Worm (Caenorhabditis elegans): Measurements from ENCODE around the gene Y39G8B.7.
A peak's percentile ranks its signal among the peaks of the same experiment; 100 is the strongest.

Y39G8B.7 gene

ce11 chrII:13954077-13954476, 40.8 kb downstream of the Y39G8B.7 start:
- TF ChIP-seq ZK546.5 (tag; optimal IDR thresholded peaks at IDR 0.05) = no peak
- peak; percentile 75 for TF ChIP-seq pha-4 (tag; optimal IDR thresholded peaks at IDR 0.05)
- TF ChIP-seq unc-39 (tag; optimal IDR thresholded peaks at IDR 0.05) = no peak
- TF ChIP-seq nhr-23 (tag; optimal IDR thresholded peaks at IDR 0.05) = no peak
- TF ChIP-seq ceh-82 (tag; optimal IDR thresholded peaks at IDR 0.05) = no peak
- TF ChIP-seq nhr-12 (tag; optimal IDR thresholded peaks at IDR 0.05) = no peak
- no peak for TF ChIP-seq ztf-4 (tag; optimal IDR thresholded peaks at IDR 0.05)
- no peak for TF ChIP-seq skn-1 (tag; optimal IDR thresholded peaks at IDR 0.05)
- TF ChIP-seq nhr-43 (tag; optimal IDR thresholded peaks at IDR 0.05; ENCODE audit: poor library complexity, severe bottlenecking) = no peak
- no peak for TF ChIP-seq egl-5 (tag; optimal IDR thresholded peaks at IDR 0.05)
- TF ChIP-seq elt-2 (tag; optimal IDR thresholded peaks at IDR 0.05) = peak; percentile 91
- no peak for TF ChIP-seq eor-1 (tag; optimal IDR thresholded peaks at IDR 0.05)
- TF ChIP-seq nhr-25 (tag; optimal IDR thresholded peaks at IDR 0.05) = no peak
- TF ChIP-seq pqm-1 (tag; optimal IDR thresholded peaks at IDR 0.05) = peak; percentile 78
- TF ChIP-seq jun-1 (tag; optimal IDR thresholded peaks at IDR 0.05) = peak; percentile 12
- TF ChIP-seq tbx-2 (tag; optimal IDR thresholded peaks at IDR 0.05) = no peak
- peak; percentile 62 for TF ChIP-seq snpc-4 (tag; optimal IDR thresholded peaks at IDR 0.05)
- no peak for TF ChIP-seq nhr-237 (tag; optimal IDR thresholded peaks at IDR 0.05)
- TF ChIP-seq mdl-1 (tag; optimal IDR thresholded peaks at IDR 0.05) = no peak
- TF ChIP-seq fos-1 (tag; optimal IDR thresholded peaks at IDR 0.05) = no peak
- TF ChIP-seq nhr-28 (tag; optimal IDR thresholded peaks at IDR 0.05) = no peak
- TF ChIP-seq sea-2 (GFP tag; optimal IDR thresholded peaks at IDR 0.05) = no peak
- no peak for TF ChIP-seq ama-1 (optimal IDR thresholded peaks at IDR 0.05)
- no peak for TF ChIP-seq ceh-9 (tag; optimal IDR thresholded peaks at IDR 0.05)
- TF ChIP-seq ceh-16 (tag; optimal IDR thresholded peaks at IDR 0.05) = no peak
- no peak for TF ChIP-seq zag-1 (tag; optimal IDR thresholded peaks at IDR 0.05)

- no peak for TF ChIP-seq fkh-10 (GFP tag; optimal IDR thresholded peaks at IDR 0.05)
- TF ChIP-seq nfya-1 (tag; optimal IDR thresholded peaks at IDR 0.05; ENCODE audit: insufficient read depth) = no peak
- TF ChIP-seq ceh-16 (tag; optimal IDR thresholded peaks at IDR 0.05) = no peak
- no peak for TF ChIP-seq nhr-76 (tag; optimal IDR thresholded peaks at IDR 0.05)
- TF ChIP-seq unc-39 (tag; optimal IDR thresholded peaks at IDR 0.05) = no peak
- TF ChIP-seq elt-1 (tag; optimal IDR thresholded peaks at IDR 0.05) = no peak
- no peak for TF ChIP-seq elt-2 (tag; optimal IDR thresholded peaks at IDR 0.05)
- no peak for TF ChIP-seq pha-4 (tag; optimal IDR thresholded peaks at IDR 0.05)
- TF ChIP-seq lin-15B (tag; optimal IDR thresholded peaks at IDR 0.05) = no peak
- no peak for TF ChIP-seq hmg-11 (tag; optimal IDR thresholded peaks at IDR 0.05)
- no peak for TF ChIP-seq fkh-2 (tag; optimal IDR thresholded peaks at IDR 0.05)
- TF ChIP-seq nhr-43 (tag; optimal IDR thresholded peaks at IDR 0.05; ENCODE audit: poor library complexity, severe bottlenecking) = no peak
- TF ChIP-seq tbx-2 (tag; optimal IDR thresholded peaks at IDR 0.05) = no peak
- no peak for TF ChIP-seq snpc-4 (tag; optimal IDR thresholded peaks at IDR 0.05)
- TF ChIP-seq nhr-23 (tag; optimal IDR thresholded peaks at IDR 0.05) = no peak
Observed at ce11 chrII:13951986-13952385, 42.8 kb downstream of the Y39G8B.7 start.

- TF ChIP-seq ceh-28 (tag; optimal IDR thresholded peaks at IDR 0.05) (no peak), fos-1 (tag; optimal IDR thresholded peaks at IDR 0.05) (no peak), elt-3 (tag; optimal IDR thresholded peaks at IDR 0.05) (no peak), elt-2 (tag; optimal IDR thresholded peaks at IDR 0.05) (peak; percentile 49), lin-39 (tag; optimal IDR thresholded peaks at IDR 0.05) (no peak), lsy-12 (tag; optimal IDR thresholded peaks at IDR 0.05) (no peak), nhr-25 (tag; optimal IDR thresholded peaks at IDR 0.05) (no peak), lin-15B (tag; optimal IDR thresholded peaks at IDR 0.05) (no peak)
Observed at ce11 chrII:13949290-13949689, 45.5 kb downstream of the Y39G8B.7 start, which contains the start of gene sre-44. TSS of gene sre-44 (plus strand) at chrII:13949590.

DNA sequence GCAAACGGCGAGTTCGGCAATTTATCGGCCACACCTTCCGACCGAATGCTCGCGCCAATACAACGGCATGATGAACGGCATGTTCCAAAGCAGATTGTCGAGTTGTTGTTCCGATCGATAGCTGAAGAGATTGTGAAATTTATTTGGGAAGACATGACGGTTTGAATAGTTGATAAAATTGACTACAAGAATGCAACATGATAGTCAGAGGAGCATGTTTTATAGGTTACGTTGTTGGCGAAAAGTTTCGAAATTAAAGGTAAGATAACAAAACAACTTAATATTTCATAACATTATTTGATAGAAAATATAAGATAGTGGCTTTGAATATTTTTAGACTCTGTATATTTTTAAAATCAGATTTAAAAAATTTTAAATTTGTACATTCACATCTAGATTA, 49.3 kb downstream of the Y39G8B.7 start:
- TF ChIP-seq elt-2 (tag; optimal IDR thresholded peaks at IDR 0.05) = peak; percentile 53
- no peak for TF ChIP-seq pqm-1 (tag; optimal IDR thresholded peaks at IDR 0.05)

All from whole organism, L3 larva.